Worm (Caenorhabditis elegans): Measurements from ENCODE around the gene nbet-1.

ce11 chrIV:5216349-5216748 lies 7.0 kb downstream of the nbet-1 start:
- TF ChIP-seq ref-1 (GFP tag; conservative IDR thresholded peaks at IDR 0.05) (no peak), ztf-29 (GFP tag; IDR thresholded peaks at IDR 0.05) (no peak), tab-1 (GFP tag; IDR thresholded peaks at IDR 0.05) (no peak), klf-2 (GFP tag; conservative IDR thresholded peaks at IDR 0.05) (no peak), flt-1 (GFP tag; IDR thresholded peaks at IDR 0.05) (no peak), T22C8.4 (GFP tag; IDR thresholded peaks at IDR 0.05) (no peak), cog-1 (tag; optimal IDR thresholded peaks at IDR 0.05) (no peak), med-1 (GFP tag; optimal IDR thresholded peaks at IDR 0.05; ENCODE audit: insufficient read depth) (no peak)
